Fruit fly (Drosophila melanogaster) whole organism, prepupa: ENCODE results near the gene Cyt-c1L.

ENCODE experiments used
- CG11762 ChIP-seq: fragments of 200-800 bp; sonication (Bioruptor generic); optimal IDR thresholded peaks from 3 replicates; lab custom pipeline; 2016; ENCODE audit warnings: missing biosample characterization, missing genetic modification characterization; ENCODE audit not compliant: insufficient read depth
- CG15336 ChIP-seq: fragments of 200-800 bp; sonication (Bioruptor generic); IDR thresholded peaks from 2 replicates; pipeline ENCODE4 v1.3.6; 2022; ENCODE audit warnings: missing biosample characterization, missing genetic modification characterization
- CG34406 ChIP-seq: fragments of 200-800 bp; sonication (Bioruptor generic); optimal IDR thresholded peaks from 3 replicates; lab custom pipeline; 2016; ENCODE audit warnings: missing biosample characterization, missing genetic modification characterization
- CG6276 ChIP-seq: fragments of 200-800 bp; sonication (Bioruptor generic); optimal IDR thresholded peaks from 2 replicates; lab custom pipeline; 2017; ENCODE audit warnings: missing biosample characterization, mild to moderate bottlenecking, missing genetic modification characterization
- Eip93F ChIP-seq: fragments of 200-800 bp; sonication (Bioruptor generic); optimal IDR thresholded peaks from 2 replicates; lab custom pipeline; 2016; ENCODE audit warnings: missing biosample characterization, mild to moderate bottlenecking, missing genetic modification characterization
- Ets21C ChIP-seq: fragments of 200-800 bp; sonication (Bioruptor generic); optimal IDR thresholded peaks from 3 replicates; lab custom pipeline; 2016; ENCODE audit warnings: missing biosample characterization, missing genetic modification characterization
- Hr4 ChIP-seq: fragments of 200-800 bp; sonication (Bioruptor generic); optimal IDR thresholded peaks from 3 replicates; lab custom pipeline; 2016; ENCODE audit warnings: missing biosample characterization, missing genetic modification characterization
- Lpt ChIP-seq: fragments of 200-800 bp; sonication (Bioruptor generic); optimal IDR thresholded peaks from 3 replicates; lab custom pipeline; 2016; ENCODE audit warnings: missing biosample characterization, missing genetic modification characterization
- Met ChIP-seq: fragments of 200-800 bp; sonication (Bioruptor generic); optimal IDR thresholded peaks from 3 replicates; lab custom pipeline; 2016; ENCODE audit warnings: missing biosample characterization, missing genetic modification characterization
- fd85E ChIP-seq: fragments of 200-800 bp; sonication (Bioruptor generic); optimal IDR thresholded peaks from 3 replicates; lab custom pipeline; 2016; ENCODE audit warnings: missing biosample characterization, missing genetic modification characterization
- fkh ChIP-seq: fragments of 200-800 bp; sonication (Bioruptor generic); optimal IDR thresholded peaks from 3 replicates; lab custom pipeline; 2017; ENCODE audit warnings: missing biosample characterization, mild to moderate bottlenecking, missing genetic modification characterization, moderate library complexity

DNA sequence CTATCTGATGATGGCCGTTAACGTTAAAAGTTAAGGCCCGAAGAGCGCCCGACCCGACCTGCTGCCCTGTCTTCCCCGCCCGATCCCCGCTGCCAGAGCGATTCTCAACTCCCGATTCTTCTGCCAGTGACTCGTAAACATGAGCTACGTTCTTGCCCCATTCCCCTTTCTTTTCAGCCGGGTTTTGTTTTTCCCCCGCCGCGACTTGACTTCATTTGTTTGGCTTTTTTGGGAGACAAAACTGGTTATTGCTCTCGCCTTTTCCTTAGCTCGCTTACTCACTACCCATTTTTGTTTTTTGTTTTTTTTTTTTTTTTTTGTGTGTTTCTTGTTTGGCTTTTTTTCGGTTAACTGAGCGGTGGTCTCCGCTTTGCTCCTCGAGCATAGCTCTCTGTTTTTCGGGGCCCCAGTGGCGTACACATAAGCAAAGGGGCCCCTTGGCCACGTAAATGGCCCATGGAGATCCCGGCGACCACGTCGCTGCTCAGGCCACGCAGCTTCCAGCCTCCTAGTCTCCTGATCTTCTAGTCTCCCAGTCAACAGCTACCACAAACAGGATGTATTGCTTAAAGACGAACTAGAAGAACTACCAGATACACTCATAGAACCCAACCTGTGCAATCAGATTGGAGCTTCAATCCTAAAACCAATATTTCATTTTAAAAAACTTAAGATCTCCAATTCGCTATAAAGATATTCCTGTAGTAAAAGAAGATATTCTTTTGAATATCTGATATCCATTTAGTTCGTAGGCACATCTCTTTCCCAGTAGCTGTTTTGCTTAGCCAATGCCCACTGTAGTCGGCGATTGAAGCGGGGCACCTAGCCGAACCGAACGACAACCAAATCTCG, 6.8 kb upstream of the Cyt-c1L start:
- no peak for TF ChIP-seq Ets21C (GFP tag; lab: Kevin White, UChicago)
- no peak for TF ChIP-seq fd85E (GFP tag; lab: Kevin White, UChicago)
- no peak for TF ChIP-seq CG11762 (GFP tag; lab: Kevin White, UChicago)
- TF ChIP-seq Eip93F (GFP tag; lab: Kevin White, UChicago), result no peak
- peak; percentile 43 for TF ChIP-seq Met (GFP tag; lab: Kevin White, UChicago)
- TF ChIP-seq CG15336 (GFP tag; lab: Robert Waterston, UW), result peak; percentile 85
- TF ChIP-seq Hr4 (GFP tag; lab: Kevin White, UChicago), result peak; percentile 91
- TF ChIP-seq Lpt (GFP tag; lab: Kevin White, UChicago), result peak; percentile 71
- peak; percentile 59 for TF ChIP-seq CG34406 (GFP tag; lab: Kevin White, UChicago)
- peak; percentile 15 for TF ChIP-seq fkh (GFP tag; lab: Kevin White, UChicago)
- TF ChIP-seq CG6276, result peak; percentile 87
